Worm (Caenorhabditis elegans): ENCODE measurements around the gene nspg-10.

- TF ChIP-seq him-1 (tag; optimal IDR thresholded peaks at IDR 0.05), result no peak
- no peak for TF ChIP-seq dao-5 (tag; optimal IDR thresholded peaks at IDR 0.05)
Measured at ce11 chrIV:4636001-4636400, 30.4 kb downstream of the nspg-10 start, which contains the start of gene R105.5.

Data from whole organism, L4/young adult.